Worm (Caenorhabditis elegans): ENCODE results near the gene F10C2.4.

Gene F10C2.4

ce11 chrV:12084216-12084615 lies 42.9 kb downstream of the F10C2.4 start, which contains the start of gene R07B7.8:
Gene R07B7.8 (minus strand): TSS chrV:12084316.
- TF ChIP-seq nfyb-1 (GFP tag; IDR thresholded peaks at IDR 0.05), result no peak
- TF ChIP-seq chd-7 (tag; optimal IDR thresholded peaks at IDR 0.05), result no peak
- no peak for TF ChIP-seq somi-1 (GFP tag; optimal IDR thresholded peaks at IDR 0.05)
- TF ChIP-seq madf-8 (GFP tag; conservative IDR thresholded peaks at IDR 0.05), result no peak
- no peak for TF ChIP-seq F22D6.2 (tag; optimal IDR thresholded peaks at IDR 0.05)
- no peak for TF ChIP-seq lag-1 (GFP tag; IDR thresholded peaks at IDR 0.05)
- TF ChIP-seq cebp-1 (GFP tag; IDR thresholded peaks at IDR 0.05), result no peak
- TF ChIP-seq cebp-1 (tag; optimal IDR thresholded peaks at IDR 0.05), result no peak
- TF ChIP-seq ztf-28 (GFP tag; IDR thresholded peaks at IDR 0.05), result no peak
- TF ChIP-seq zim-3 (tag; optimal IDR thresholded peaks at IDR 0.05), result no peak
- TF ChIP-seq dpl-1 (GFP tag; optimal IDR thresholded peaks at IDR 0.05), result no peak
- TF ChIP-seq madf-10 (tag; optimal IDR thresholded peaks at IDR 0.05), result no peak
- no peak for TF ChIP-seq sptf-2 (GFP tag; optimal IDR thresholded peaks at IDR 0.05)
- no peak for TF ChIP-seq ceh-100 (GFP tag; IDR thresholded peaks at IDR 0.05)
- TF ChIP-seq ceh-58 (GFP tag; IDR thresholded peaks at IDR 0.05), result no peak
- no peak for TF ChIP-seq egl-44 (GFP tag; IDR thresholded peaks at IDR 0.05)
- no peak for TF ChIP-seq nhr-90 (tag; optimal IDR thresholded peaks at IDR 0.05)
- TF ChIP-seq K12H6.12 (tag; optimal IDR thresholded peaks at IDR 0.05), result no peak
- no peak for TF ChIP-seq lin-26 (GFP tag; IDR thresholded peaks at IDR 0.05)

DNA sequence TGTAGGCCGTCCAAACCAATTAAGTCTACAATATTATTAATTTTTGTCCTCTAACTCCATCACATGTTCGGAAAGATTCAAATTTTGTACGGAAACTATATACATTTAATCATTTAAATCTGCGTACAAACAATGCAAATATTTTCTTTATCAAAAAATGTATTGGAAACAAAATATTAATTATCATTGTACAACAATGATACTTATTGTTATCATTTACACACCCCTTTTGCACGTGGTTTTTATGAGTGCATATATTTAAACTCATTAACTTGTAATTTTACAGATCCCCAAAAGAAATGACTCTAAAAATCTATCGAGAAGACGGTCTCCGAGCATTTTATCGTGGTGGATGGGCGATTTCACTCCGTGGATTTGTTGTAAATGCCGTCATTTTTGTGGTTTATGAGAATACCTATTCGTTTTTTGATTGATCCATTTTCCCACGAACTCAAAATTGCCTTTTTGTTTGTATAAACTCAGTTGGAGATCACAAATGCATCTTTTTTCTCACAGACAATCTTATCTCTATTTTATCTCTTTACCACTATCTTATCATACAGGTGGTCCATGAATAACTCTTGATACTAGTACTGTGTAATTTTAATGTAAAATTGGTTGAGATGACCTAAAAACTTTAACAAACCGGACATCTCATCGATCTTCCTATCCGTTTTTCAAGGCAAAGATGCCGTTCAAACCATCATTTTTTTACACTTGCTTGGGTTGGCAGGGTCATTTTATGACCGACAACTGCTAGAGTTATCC lies 44.7 kb downstream of the F10C2.4 start:
- no peak for TF ChIP-seq zfh-2 (GFP tag; conservative IDR thresholded peaks at IDR 0.05)
- no peak for TF ChIP-seq sptf-2 (GFP tag; optimal IDR thresholded peaks at IDR 0.05)
- no peak for TF ChIP-seq Y67H2A.10 (GFP tag; conservative IDR thresholded peaks at IDR 0.05)
- TF ChIP-seq tlf-1 (GFP tag; optimal IDR thresholded peaks at IDR 0.05), result no peak
- no peak for TF ChIP-seq ceh-100 (GFP tag; IDR thresholded peaks at IDR 0.05)
- TF ChIP-seq nfya-2 (GFP tag; IDR thresholded peaks at IDR 0.05), result no peak
- TF ChIP-seq B0336.3 (GFP tag; IDR thresholded peaks at IDR 0.05), result no peak
- no peak for TF ChIP-seq ztf-25 (GFP tag; IDR thresholded peaks at IDR 0.05)

ce11 chrV:12086934-12087333 lies 45.6 kb downstream of the F10C2.4 start, which contains the start of gene gana-1:
Gene gana-1 (plus strand): TSS chrV:12087234.
- TF ChIP-seq fkh-3 (tag; optimal IDR thresholded peaks at IDR 0.05), result no peak
- TF ChIP-seq F39B2.1 (GFP tag; IDR thresholded peaks at IDR 0.05), result no peak
- TF ChIP-seq F22D6.2 (tag; optimal IDR thresholded peaks at IDR 0.05), result no peak
- no peak for TF ChIP-seq ztf-22 (GFP tag; optimal IDR thresholded peaks at IDR 0.05)
- no peak for TF ChIP-seq attf-6 (GFP tag; IDR thresholded peaks at IDR 0.05)
- TF ChIP-seq rpc-1 (optimal IDR thresholded peaks at IDR 0.05), result no peak
- TF ChIP-seq rpc-1 (tag; optimal IDR thresholded peaks at IDR 0.05), result no peak
- TF ChIP-seq ZK185.1 (tag; optimal IDR thresholded peaks at IDR 0.05; ENCODE audit: poor library complexity, severe bottlenecking), result no peak

ce11 chrV:12088773-12089172 lies 47.4 kb downstream of the F10C2.4 start, which contains the start of gene R07B7.12:
Gene R07B7.12 (plus strand): TSS chrV:12089073.
- TF ChIP-seq Y67H2A.10 (GFP tag; conservative IDR thresholded peaks at IDR 0.05) (no peak), B0261.1 (tag; optimal IDR thresholded peaks at IDR 0.05) (no peak), Y53G8AR.9 (GFP tag; conservative IDR thresholded peaks at IDR 0.05) (no peak), lin-40 (tag; optimal IDR thresholded peaks at IDR 0.05) (no peak), bed-1 (GFP tag; IDR thresholded peaks at IDR 0.05) (no peak), tbx-9 (tag; optimal IDR thresholded peaks at IDR 0.05; ENCODE audit: borderline replicate concordance) (no peak), mxl-1 (tag; optimal IDR thresholded peaks at IDR 0.05) (no peak), attf-3 (GFP tag; conservative IDR thresholded peaks at IDR 0.05) (no peak), gei-17 (GFP tag; optimal IDR thresholded peaks at IDR 0.05) (no peak), atf-7 (tag; optimal IDR thresholded peaks at IDR 0.05) (no peak), ztf-3 (GFP tag; optimal IDR thresholded peaks at IDR 0.05) (no peak), rcor-1 (GFP tag; IDR thresholded peaks at IDR 0.05) (no peak), dox-1 (GFP tag; IDR thresholded peaks at IDR 0.05) (no peak), dpl-1 (GFP tag; optimal IDR thresholded peaks at IDR 0.05) (no peak)

Data from whole organism, young adult.